Fruit fly (Drosophila melanogaster) Kc167 (cell line): ENCODE measurements around the gene CG5445.

Experiments
- insv ChIP-seq: fragments of >200 bp; optimal IDR thresholded peaks from 3 replicates; lab custom pipeline; 2018; ENCODE audit warnings: missing external identifiers
- psq ChIP-seq: fragments of >200 bp; optimal IDR thresholded peaks from 2 replicates; lab custom pipeline; 2017; ENCODE audit warnings: missing external identifiers

dm6 chrX:17302202-17303061 lies 20.1 kb downstream of the CG5445 start:
- TF ChIP-seq insv (lab: Kevin White, UChicago): no peak
- no peak for TF ChIP-seq psq (lab: Kevin White, UChicago)
